Fruit fly (Drosophila melanogaster) whole organism, embryonic: Measurements from ENCODE around the gene Mfe2.

Source experiments
- ATbp ChIP-seq: fragments of 200-800 bp; sonication (Bioruptor generic); optimal IDR thresholded peaks from 2 replicates; lab custom pipeline; 2017; ENCODE audit warnings: missing biosample characterization, mild to moderate bottlenecking, missing genetic modification characterization, missing genetic modification reagents
- C15 ChIP-seq: fragments of 200-800 bp; sonication (Bioruptor generic); IDR thresholded peaks from 3 replicates; pipeline ENCODE4 v1.3.6; 2022; ENCODE audit warnings: missing biosample characterization, missing genetic modification characterization
- CG10366 ChIP-seq: fragments of 200-800 bp; sonication (Bioruptor generic); IDR thresholded peaks from 2 replicates; pipeline ENCODE4 v1.3.6; 2022; ENCODE audit warnings: missing biosample characterization, missing genetic modification characterization
- CG10431 ChIP-seq: fragments of 200-800 bp; sonication (Bioruptor generic); optimal IDR thresholded peaks from 3 replicates; lab custom pipeline; 2018; ENCODE audit warnings: missing biosample characterization, mild to moderate bottlenecking, missing genetic modification characterization
- CG12942 ChIP-seq: fragments of 200-800 bp; sonication (Bioruptor generic); optimal IDR thresholded peaks from 3 replicates; lab custom pipeline; 2016; ENCODE audit warnings: missing biosample characterization, missing genetic modification characterization
- CG15011 ChIP-seq: fragments of 200-800 bp; sonication (Bioruptor generic); optimal IDR thresholded peaks from 3 replicates; lab custom pipeline; 2018; ENCODE audit warnings: missing biosample characterization, mild to moderate bottlenecking, missing genetic modification characterization
- CG17829 ChIP-seq: fragments of 200-800 bp; optimal IDR thresholded peaks from 2 replicates; lab custom pipeline; 2019; ENCODE audit warnings: missing biosample characterization, mild to moderate bottlenecking, missing genetic modification characterization, moderate library complexity
- CG2202 ChIP-seq: fragments of 200-800 bp; sonication (Bioruptor generic); optimal IDR thresholded peaks from 2 replicates; lab custom pipeline; 2018; ENCODE audit warnings: missing biosample characterization, mild to moderate bottlenecking, missing genetic modification characterization
- CG2678 ChIP-seq: fragments of 200-800 bp; sonication (Bioruptor generic); optimal IDR thresholded peaks from 3 replicates; lab custom pipeline; 2019; ENCODE audit warnings: missing biosample characterization, mild to moderate bottlenecking, missing genetic modification characterization, moderate library complexity
- CG30431 ChIP-seq: fragments of 200-800 bp; sonication (Bioruptor generic); optimal IDR thresholded peaks from 2 replicates; lab custom pipeline; 2017; ENCODE audit warnings: missing biosample characterization, missing genetic modification characterization
- CG31224 ChIP-seq: fragments of 200-800 bp; sonication (Bioruptor generic); IDR thresholded peaks from 2 replicates; pipeline ENCODE4 v1.3.6; 2022; ENCODE audit warnings: missing biosample characterization, missing genetic modification characterization
- CG31388 ChIP-seq: fragments of 200-800 bp; sonication (Bioruptor generic); optimal IDR thresholded peaks from 2 replicates; lab custom pipeline; 2016; ENCODE audit warnings: missing biosample characterization, missing genetic modification characterization
- CG32767 ChIP-seq: fragments of 200-800 bp; sonication (Bioruptor generic); IDR thresholded peaks from 2 replicates; pipeline ENCODE4 v1.3.6; 2022; ENCODE audit warnings: missing biosample characterization, missing genetic modification characterization
- CG33557 ChIP-seq: fragments of 200-800 bp; sonication (Bioruptor generic); optimal IDR thresholded peaks from 2 replicates; lab custom pipeline; 2019; ENCODE audit warnings: missing biosample characterization, mild to moderate bottlenecking, missing genetic modification characterization, moderate library complexity
- CG6813 ChIP-seq: fragments of 200-800 bp; sonication (Bioruptor generic); optimal IDR thresholded peaks from 2 replicates; lab custom pipeline; 2017; ENCODE audit warnings: missing biosample characterization, missing genetic modification characterization, mild to moderate bottlenecking, moderate library complexity, missing genetic modification reagents
- CG6854 ChIP-seq: fragments of 200-800 bp; sonication (Bioruptor generic); optimal IDR thresholded peaks from 3 replicates; lab custom pipeline; 2017; ENCODE audit warnings: missing biosample characterization, mild to moderate bottlenecking, missing genetic modification characterization
- CG7987 ChIP-seq: fragments of 200-800 bp; sonication (Bioruptor generic); optimal IDR thresholded peaks from 2 replicates; lab custom pipeline; 2018; ENCODE audit warnings: missing biosample characterization, mild to moderate bottlenecking, missing genetic modification characterization, moderate library complexity
- CG8388 ChIP-seq: fragments of 200-800 bp; sonication (Bioruptor generic); optimal IDR thresholded peaks from 2 replicates; lab custom pipeline; 2019; ENCODE audit warnings: missing biosample characterization, mild to moderate bottlenecking, missing genetic modification characterization, moderate library complexity
- CG8924 ChIP-seq: fragments of 200-800 bp; optimal IDR thresholded peaks from 3 replicates; lab custom pipeline; 2019; ENCODE audit warnings: missing biosample characterization, mild to moderate bottlenecking, missing genetic modification characterization, moderate library complexity
- CG8944 ChIP-seq: fragments of 200-800 bp; sonication (Bioruptor generic); optimal IDR thresholded peaks from 3 replicates; lab custom pipeline; 2016; ENCODE audit warnings: missing biosample characterization, missing genetic modification characterization
- Camta ChIP-seq: fragments of 200-800 bp; sonication (Bioruptor generic); optimal IDR thresholded peaks from 2 replicates; lab custom pipeline; 2016; ENCODE audit warnings: missing biosample characterization, missing genetic modification characterization
- CrebB ChIP-seq: fragments of 200-800 bp; sonication (Bioruptor generic); optimal IDR thresholded peaks from 3 replicates; lab custom pipeline; 2018; ENCODE audit warnings: missing biosample characterization, mild to moderate bottlenecking, missing genetic modification characterization
- D ChIP-seq, 2 experiments: fragments of 200-800 bp in 1 of 2; fragments of >200 bp in 1 of 2; sonication (Bioruptor generic) in 1 of 2; optimal IDR thresholded peaks; 2 replicates in 1 of 2; 3 replicates in 1 of 2; lab custom pipeline; 2017; ENCODE audit warnings: mild to moderate bottlenecking in 1 of 2, missing biosample characterization in 1 of 2, missing genetic modification characterization in 1 of 2, missing genetic modification reagents in 1 of 2
- Dll ChIP-seq: fragments of 200-800 bp; sonication (Bioruptor generic); IDR thresholded peaks from 4 replicates; pipeline ENCODE4 v1.3.6; 2022; ENCODE audit warnings: missing biosample characterization, missing genetic modification characterization; ENCODE audit not compliant: partially characterized antibody
- E2f1 ChIP-seq: fragments of 200-800 bp; sonication (Bioruptor generic); IDR thresholded peaks from 2 replicates; pipeline ENCODE4 v1.3.6; 2022; ENCODE audit warnings: missing biosample characterization, missing genetic modification characterization
- Sox100B ChIP-seq: fragments of 200-800 bp; sonication (Bioruptor generic); optimal IDR thresholded peaks from 3 replicates; lab custom pipeline; 2018; ENCODE audit warnings: missing biosample characterization, mild to moderate bottlenecking, missing genetic modification characterization
- Taf1 ChIP-seq: fragments of 200-800 bp; sonication (Bioruptor generic); IDR thresholded peaks from 2 replicates; pipeline ENCODE4 v1.3.6; 2022; ENCODE audit warnings: missing biosample characterization, missing genetic modification characterization
- Vsx1 ChIP-seq: fragments of 200-800 bp; sonication (Bioruptor generic); optimal IDR thresholded peaks from 2 replicates; lab custom pipeline; 2017; ENCODE audit warnings: missing biosample characterization, mild to moderate bottlenecking, missing genetic modification characterization, missing genetic modification reagents
- Xbp1 ChIP-seq: fragments of 200-800 bp; sonication (Bioruptor generic); optimal IDR thresholded peaks from 3 replicates; lab custom pipeline; 2016; ENCODE audit warnings: missing biosample characterization, mild to moderate bottlenecking, missing genetic modification characterization
- ase ChIP-seq: fragments of 200-800 bp; sonication (Bioruptor generic); IDR thresholded peaks from 3 replicates; pipeline ENCODE4 v1.3.6; 2022; ENCODE audit warnings: missing biosample characterization, missing genetic modification characterization
- ato ChIP-seq: fragments of 200-800 bp; sonication (Bioruptor generic); IDR thresholded peaks from 2 replicates; pipeline ENCODE4 v1.3.6; 2022; ENCODE audit warnings: missing biosample characterization, missing genetic modification characterization; ENCODE audit not compliant: partially characterized antibody
- az2 ChIP-seq: fragments of 200-800 bp; sonication (Bioruptor generic); optimal IDR thresholded peaks from 3 replicates; lab custom pipeline; 2016; ENCODE audit warnings: missing biosample characterization, missing genetic modification characterization
- cad ChIP-seq: fragments of >200 bp; optimal IDR thresholded peaks from 2 replicates; lab custom pipeline; 2017; ENCODE audit warnings: missing biosample characterization, missing genetic modification characterization
- chinmo ChIP-seq: fragments of 200-800 bp; sonication (Bioruptor generic); IDR thresholded peaks from 4 replicates; pipeline ENCODE4 v1.3.6; 2022; ENCODE audit warnings: missing biosample characterization, missing genetic modification characterization; ENCODE audit not compliant: partially characterized antibody
- chm ChIP-seq: fragments of 200-800 bp; sonication (Bioruptor generic); IDR thresholded peaks from 2 replicates; pipeline ENCODE4 v1.3.6; 2022; ENCODE audit warnings: missing biosample characterization, missing genetic modification characterization
- chn ChIP-seq: fragments of 200-800 bp; sonication (Bioruptor generic); optimal IDR thresholded peaks from 2 replicates; lab custom pipeline; 2016; ENCODE audit warnings: missing biosample characterization, missing genetic modification characterization
- emc ChIP-seq: fragments of 200-800 bp; sonication (Bioruptor generic); optimal IDR thresholded peaks from 2 replicates; lab custom pipeline; 2016; ENCODE audit warnings: missing biosample characterization, missing genetic modification characterization
- ems ChIP-seq: fragments of 200-800 bp; sonication (Bioruptor generic); optimal IDR thresholded peaks from 3 replicates; lab custom pipeline; 2016; ENCODE audit warnings: missing biosample characterization, missing genetic modification characterization
- gcm2 ChIP-seq: fragments of 200-800 bp; sonication (Bioruptor generic); optimal IDR thresholded peaks from 2 replicates; lab custom pipeline; 2016; ENCODE audit warnings: missing biosample characterization, missing genetic modification characterization
- gfzf ChIP-seq: fragments of 200-800 bp; sonication (Bioruptor generic); optimal IDR thresholded peaks from 2 replicates; lab custom pipeline; 2016; ENCODE audit warnings: missing biosample characterization, mild to moderate bottlenecking, missing genetic modification characterization, moderate library complexity
- grn ChIP-seq: fragments of 200-800 bp; sonication (Bioruptor generic); optimal IDR thresholded peaks from 3 replicates; lab custom pipeline; 2017; ENCODE audit warnings: missing biosample characterization, missing genetic modification characterization
- kay ChIP-seq: fragments of 200-800 bp; sonication (Bioruptor generic); optimal IDR thresholded peaks from 2 replicates; lab custom pipeline; 2016; ENCODE audit warnings: missing biosample characterization, missing genetic modification characterization
- knrl ChIP-seq: fragments of 200-800 bp; sonication (Bioruptor generic); IDR thresholded peaks from 3 replicates; pipeline ENCODE4 v1.3.6; 2022; ENCODE audit warnings: missing biosample characterization, missing genetic modification characterization; ENCODE audit not compliant: partially characterized antibody
- prd ChIP-seq, 3 experiments: fragments of >200 bp in 2 of 3; fragments of 200-800 bp in 1 of 3; sonication (Bioruptor generic) in 1 of 3; optimal IDR thresholded peaks in 2 of 3; IDR thresholded peaks in 1 of 3; 2 replicates in 2 of 3; 3 replicates in 1 of 3; pipeline versions ENCODE4 v1.3.6 to Lab custom; 2017 to 2022; ENCODE audit warnings: missing biosample characterization in 1 of 3, missing genetic modification characterization in 1 of 3
- ranshi ChIP-seq: fragments of 200-800 bp; sonication (Bioruptor generic); IDR thresholded peaks from 2 replicates; pipeline ENCODE4 v1.3.6; 2022; ENCODE audit warnings: missing biosample characterization, missing genetic modification characterization
- slou ChIP-seq: fragments of 200-800 bp; sonication (Bioruptor generic); optimal IDR thresholded peaks from 3 replicates; lab custom pipeline; 2016; ENCODE audit warnings: missing biosample characterization, missing genetic modification characterization
- tin ChIP-seq: fragments of 200-800 bp; sonication (Bioruptor generic); optimal IDR thresholded peaks from 3 replicates; lab custom pipeline; 2016; ENCODE audit warnings: missing biosample characterization, missing genetic modification characterization
- zen2 ChIP-seq: fragments of 200-800 bp; sonication (Bioruptor generic); IDR thresholded peaks from 3 replicates; pipeline ENCODE4 v1.3.6; 2022; ENCODE audit warnings: missing biosample characterization, missing genetic modification characterization; ENCODE audit not compliant: partially characterized antibody
- zf30C ChIP-seq: fragments of 200-800 bp; sonication (Bioruptor generic); optimal IDR thresholded peaks from 3 replicates; lab custom pipeline; 2018; ENCODE audit warnings: missing biosample characterization, mild to moderate bottlenecking, missing genetic modification characterization

The Mfe2 gene

dm6 chrX:16288492-16288964 is 17.8 kb downstream of the Mfe2 start, which contains the start of the genes CG32576 and caz (continued):
- TF ChIP-seq CG8944 (GFP tag; lab: Kevin White, UChicago) (no peak), CG17829 (peak; percentile 53), zen2 (no peak; the same call in 2 of the 3 replicates), CG32767 (GFP tag; lab: Robert Waterston, UW) (0 out of 2 replicates have a peak, but pooled peaks have one; percentile 20), ase (GFP tag; lab: Robert Waterston, UW) (no peak), knrl (peak; percentile 79), CG6854 (GFP tag; lab: Kevin White, UChicago) (no peak), Vsx1 (GFP tag; lab: Kevin White, UChicago) (no peak), CG6813 (GFP tag; lab: Kevin White, UChicago) (no peak), Sox100B (no peak), chn (GFP tag; lab: Kevin White, UChicago) (no peak), Taf1 (0 out of 2 replicates have a peak, but pooled peaks have one; percentile 42), chinmo (no peak), CG12942 (no peak), CG2678 (no peak), C15 (no peak), emc (GFP tag; lab: Kevin White, UChicago) (no peak), gfzf (no peak), E2f1 (GFP tag; lab: Robert Waterston, UW) (no peak), CG8924 (peak; percentile 60), ranshi (no peak), prd (optimal IDR thresholded peaks at IDR 0.05; lab: Kevin White, UChicago) (no peak), prd (GFP tag; IDR thresholded peaks at IDR 0.05; lab: Robert Waterston, UW) (peak; percentile 42; the same call in 1 of the 3 replicates), CG7987 (GFP tag; lab: Kevin White, UChicago) (no peak), zf30C (GFP tag; lab: Kevin White, UChicago) (no peak), CG33557 (GFP tag; lab: Kevin White, UChicago) (peak; percentile 25), kay (GFP tag; lab: Kevin White, UChicago) (no peak), az2 (GFP tag; lab: Kevin White, UChicago) (peak; percentile 29), CG30431 (GFP tag; lab: Kevin White, UChicago) (no peak), D (optimal IDR thresholded peaks at IDR 0.05; lab: Kevin White, UChicago) (no peak), D (GFP tag; optimal IDR thresholded peaks at IDR 0.05; lab: Kevin White, UChicago) (peak; percentile 23), cad (GFP tag; lab: Kevin White, UChicago) (no peak), CG8388 (no peak), Dll (peak; percentile 77), ems (no peak), tin (GFP tag; lab: Kevin White, UChicago) (peak; percentile 22), CG15011 (GFP tag; lab: Kevin White, UChicago) (no peak), CG10431 (GFP tag; lab: Kevin White, UChicago) (no peak), ato (no peak), gcm2 (GFP tag; lab: Kevin White, UChicago) (no peak), grn (GFP tag; lab: Kevin White, UChicago) (no peak), chm (GFP tag; lab: Robert Waterston, UW) (no peak), CG10366 (GFP tag; lab: Robert Waterston, UW) (no peak), CG2202 (tag; lab: Kevin White, UChicago) (peak; percentile 5), Xbp1 (GFP tag; lab: Kevin White, UChicago) (peak; percentile 60), CrebB (tag; lab: Kevin White, UChicago) (no peak), Camta (no peak), CG31388 (GFP tag; lab: Kevin White, UChicago) (no peak), slou (GFP tag; lab: Kevin White, UChicago) (no peak), CG31224 (no peak), ATbp (GFP tag; lab: Kevin White, UChicago) (no peak)
